Worm (Caenorhabditis elegans): ENCODE measurements around the gene ZC443.2.

DNA sequence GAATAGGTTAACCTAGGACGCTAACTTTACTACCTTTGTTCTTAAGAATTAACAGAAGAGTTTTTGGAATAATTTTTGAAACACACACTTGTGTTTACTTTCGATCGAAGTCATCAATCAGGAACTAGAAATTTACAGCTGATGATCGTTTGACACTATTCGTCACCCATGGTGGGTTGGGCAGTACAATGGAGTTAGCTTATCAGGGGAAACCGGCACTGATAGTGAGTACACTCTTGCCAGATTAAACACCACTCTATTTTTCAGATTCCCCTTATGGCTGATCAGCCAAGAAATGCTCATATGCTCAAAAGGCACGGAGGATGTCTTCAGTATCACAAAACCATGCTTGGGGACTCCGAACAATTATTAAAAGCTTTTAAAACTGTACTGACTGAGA, 11.1 kb upstream of the ZC443.2 start:
- TF ChIP-seq nhr-77 (tag; optimal IDR thresholded peaks at IDR 0.05) (no peak), pag-3 (tag; optimal IDR thresholded peaks at IDR 0.05; ENCODE audit: borderline replicate concordance, insufficient read depth) (no peak), elt-2 (tag; optimal IDR thresholded peaks at IDR 0.05) (peak; percentile 64), lin-15B (tag; optimal IDR thresholded peaks at IDR 0.05) (no peak), mab-9 (GFP tag; IDR thresholded peaks at IDR 0.05) (no peak), ets-5 (GFP tag; IDR thresholded peaks at IDR 0.05) (no peak), lin-13 (GFP tag; optimal IDR thresholded peaks at IDR 0.05) (no peak), unc-62 (GFP tag; optimal IDR thresholded peaks at IDR 0.05) (no peak), skn-1 (tag; optimal IDR thresholded peaks at IDR 0.05) (no peak)

Measured in whole organism, L1 larva.